Worm (Caenorhabditis elegans) whole organism, L4 larva: Measurements from ENCODE around the gene inx-6.

ENCODE experiments used
- D1046.2 ChIP-seq: fragments of 200-800 bp; sonication (Bioruptor generic); IDR thresholded peaks from 2 replicates; pipeline ENCODE4 v1.3.6; 2022; ENCODE audit warnings: missing genetic modification characterization, missing compliant biosample characterization
- F37D6.2 ChIP-seq: sonication (generic microtip); optimal IDR thresholded peaks from 2 replicates; lab custom pipeline; 2016; ENCODE audit warnings: mild to moderate bottlenecking, missing genetic modification characterization, missing compliant biosample characterization
- F49E8.2 ChIP-seq: sonication (generic microtip); optimal IDR thresholded peaks from 2 replicates; lab custom pipeline; 2016; ENCODE audit warnings: missing compliant biosample characterization, mild to moderate bottlenecking, missing genetic modification characterization, borderline replicate concordance
- T26A8.4 ChIP-seq: fragments of 200-800 bp; sonication (Bioruptor generic); IDR thresholded peaks from 2 replicates; pipeline ENCODE4 v1.3.6; 2022; ENCODE audit warnings: missing genetic modification characterization, missing compliant biosample characterization
- Y48G9A.11 ChIP-seq: fragments of 200-800 bp; sonication (Bioruptor generic); IDR thresholded peaks from 2 replicates; pipeline ENCODE4 v1.3.6; 2022; ENCODE audit warnings: missing genetic modification reagents, missing genetic modification characterization, missing compliant biosample characterization
- Y5F2A.4 ChIP-seq: fragments of 200-800 bp; sonication (Bioruptor generic); optimal IDR thresholded peaks from 2 replicates; lab custom pipeline; 2018; ENCODE audit warnings: mild to moderate bottlenecking, missing genetic modification characterization, missing compliant biosample characterization
- Y75B8A.6 ChIP-seq: fragments of 200-800 bp; sonication (Bioruptor generic); IDR thresholded peaks from 2 replicates; pipeline ENCODE4 v1.3.6; 2022; ENCODE audit warnings: missing genetic modification reagents, missing genetic modification characterization, missing compliant biosample characterization
- ZK546.5 ChIP-seq, 2 experiments: sonication (generic microtip); optimal IDR thresholded peaks; 2 replicates each; lab custom pipeline; 2017; ENCODE audit warnings: missing biosample characterization in 2 of 2, missing genetic modification characterization in 2 of 2
- aha-1 ChIP-seq: fragments of 150-350 bp; peaks from one replicate; lab custom pipeline; 2014; ENCODE audit warnings: missing biosample characterization, missing genetic modification characterization
- arid-1 ChIP-seq: fragments of 200-800 bp; sonication (Bioruptor generic); conservative IDR thresholded peaks from 2 replicates; pipeline ENCODE4 v1.3.6; 2022; ENCODE audit warnings: missing genetic modification reagents, missing genetic modification characterization, missing compliant biosample characterization
- ceh-28 ChIP-seq: fragments of 150-350 bp; optimal IDR thresholded peaks from 2 replicates; lab custom pipeline; 2014; ENCODE audit warnings: missing biosample characterization, missing genetic modification reagents, missing genetic modification characterization
- ceh-32 ChIP-seq: sonication (generic microtip); optimal IDR thresholded peaks from 2 replicates; lab custom pipeline; 2016; ENCODE audit warnings: mild to moderate bottlenecking, missing genetic modification characterization, missing compliant biosample characterization; ENCODE audit not compliant: poor library complexity
- cey-2 ChIP-seq: sonication (generic microtip); optimal IDR thresholded peaks from 3 replicates; lab custom pipeline; 2017; ENCODE audit warnings: missing genetic modification characterization, mild to moderate bottlenecking, missing compliant biosample characterization, antibody characterized with exemption, borderline replicate concordance; ENCODE audit not compliant: insufficient read depth
- daf-16 ChIP-seq, 3 experiments: sonication (generic microtip); optimal IDR thresholded peaks; 2 replicates each; lab custom pipeline; 2016 to 2017; ENCODE audit warnings: missing genetic modification characterization in 3 of 3, missing genetic modification reagents in 3 of 3, mild to moderate bottlenecking in 2 of 3, missing compliant biosample characterization in 2 of 3, missing biosample characterization in 1 of 3, moderate library complexity in 1 of 3
- daf-19 ChIP-seq: fragments of 200-800 bp; sonication (Bioruptor generic); conservative IDR thresholded peaks from 2 replicates; pipeline ENCODE4 v1.3.6; 2022; ENCODE audit warnings: missing genetic modification characterization, missing compliant biosample characterization
- dmd-9 ChIP-seq: fragments of 200-800 bp; sonication (Bioruptor generic); IDR thresholded peaks from 2 replicates; pipeline ENCODE4 v1.3.6; 2022; ENCODE audit warnings: missing genetic modification reagents, missing genetic modification characterization, missing compliant biosample characterization
- dpl-1 ChIP-seq: fragments of 150-350 bp; optimal IDR thresholded peaks from 2 replicates; lab custom pipeline; 2014; ENCODE audit warnings: missing biosample characterization, missing genetic modification reagents, missing genetic modification characterization
- fkh-10 ChIP-seq: fragments of 150-350 bp; optimal IDR thresholded peaks from 2 replicates; lab custom pipeline; 2014; ENCODE audit warnings: missing biosample characterization, missing genetic modification reagents, missing genetic modification characterization
- fos-1 ChIP-seq: fragments of 150-350 bp; optimal IDR thresholded peaks from 2 replicates; lab custom pipeline; 2014; ENCODE audit warnings: missing biosample characterization, missing genetic modification characterization
- gei-8 ChIP-seq: fragments of 200-800 bp; sonication (Bioruptor generic); optimal IDR thresholded peaks from 2 replicates; lab custom pipeline; 2018; ENCODE audit warnings: mild to moderate bottlenecking, missing genetic modification characterization, missing compliant biosample characterization
- hif-1 ChIP-seq, 2 experiments: sonication (generic microtip); optimal IDR thresholded peaks; 2 replicates each; lab custom pipeline; 2016 to 2017; ENCODE audit warnings: missing compliant biosample characterization in 2 of 2, missing genetic modification characterization in 2 of 2, missing genetic modification reagents in 2 of 2, missing genotype in 2 of 2, mild to moderate bottlenecking in 1 of 2
- hlh-11 ChIP-seq: fragments of 200-800 bp; sonication (Bioruptor generic); optimal IDR thresholded peaks from 2 replicates; lab custom pipeline; 2018; ENCODE audit warnings: mild to moderate bottlenecking, missing genetic modification characterization, missing compliant biosample characterization
- hmg-1.1 ChIP-seq: fragments of 200-800 bp; sonication (Bioruptor generic); IDR thresholded peaks from 2 replicates; pipeline ENCODE4 v1.3.6; 2022; ENCODE audit warnings: missing genetic modification reagents, missing genetic modification characterization, missing compliant biosample characterization
- lim-7 ChIP-seq: fragments of 200-800 bp; sonication (Bioruptor generic); IDR thresholded peaks from 2 replicates; pipeline ENCODE4 v1.3.6; 2022; ENCODE audit warnings: missing genetic modification characterization, missing compliant biosample characterization
- lin-13 ChIP-seq: fragments of 150-350 bp; optimal IDR thresholded peaks from 2 replicates; lab custom pipeline; 2014; ENCODE audit warnings: missing biosample characterization, missing genetic modification reagents, missing genetic modification characterization
- lin-29 ChIP-seq: fragments of 200-800 bp; sonication (Bioruptor generic); IDR thresholded peaks from 2 replicates; pipeline ENCODE4 v1.3.6; 2022; ENCODE audit warnings: missing genetic modification reagents, missing genetic modification characterization, missing compliant biosample characterization
- lin-39 ChIP-seq: fragments of 150-350 bp; optimal IDR thresholded peaks from 2 replicates; lab custom pipeline; 2014; ENCODE audit warnings: missing biosample characterization, missing genetic modification reagents, missing genetic modification characterization
- lsy-2 ChIP-seq, 2 experiments: fragments of 150-350 bp in 1 of 2; sonication (generic microtip) in 1 of 2; optimal IDR thresholded peaks; 2 replicates each; lab custom pipeline; 2014 to 2017; ENCODE audit warnings: missing biosample characterization in 2 of 2, missing genetic modification characterization in 2 of 2
- mdl-1 ChIP-seq, 2 experiments: fragments of 150-350 bp in 1 of 2; sonication (generic microtip) in 1 of 2; optimal IDR thresholded peaks; 2 replicates each; lab custom pipeline; 2014 to 2017; ENCODE audit warnings: missing biosample characterization in 2 of 2, missing genetic modification characterization in 2 of 2
- mdt-29 ChIP-seq: fragments of 200-800 bp; sonication (Bioruptor generic); IDR thresholded peaks from 2 replicates; pipeline ENCODE4 v1.3.6; 2022; ENCODE audit warnings: missing genetic modification reagents, missing genetic modification characterization, missing compliant biosample characterization
- mxl-2 ChIP-seq: fragments of 200-800 bp; sonication (Bioruptor generic); conservative IDR thresholded peaks from 2 replicates; pipeline ENCODE4 v1.3.6; 2022; ENCODE audit warnings: missing genetic modification reagents, missing genetic modification characterization, missing compliant biosample characterization
- mxl-3 ChIP-seq: fragments of 200-800 bp; sonication (Bioruptor generic); optimal IDR thresholded peaks from 2 replicates; lab custom pipeline; 2018; ENCODE audit warnings: mild to moderate bottlenecking, missing genetic modification characterization, missing compliant biosample characterization
- nhr-25 ChIP-seq: sonication (generic microtip); optimal IDR thresholded peaks from 2 replicates; lab custom pipeline; 2017; ENCODE audit warnings: missing genetic modification characterization, mild to moderate bottlenecking, missing compliant biosample characterization, antibody characterized with exemption, moderate library complexity, borderline replicate concordance; ENCODE audit not compliant: insufficient read depth
- nhr-41 ChIP-seq: fragments of 200-800 bp; sonication (Bioruptor generic); IDR thresholded peaks from 2 replicates; pipeline ENCODE4 v1.3.6; 2022; ENCODE audit warnings: missing genetic modification reagents, missing genetic modification characterization, missing compliant biosample characterization
- nhr-77 ChIP-seq: fragments of 150-350 bp; optimal IDR thresholded peaks from 2 replicates; lab custom pipeline; 2014; ENCODE audit warnings: missing biosample characterization, missing genetic modification characterization
- rbr-2 ChIP-seq: sonication (generic microtip); optimal IDR thresholded peaks from 2 replicates; lab custom pipeline; 2016; ENCODE audit warnings: missing genotype, missing genetic modification characterization, missing compliant biosample characterization
- set-16 ChIP-seq: fragments of 200-800 bp; sonication (Bioruptor generic); IDR thresholded peaks from 2 replicates; pipeline ENCODE4 v1.3.6; 2022; ENCODE audit warnings: missing genetic modification reagents, missing genetic modification characterization, missing compliant biosample characterization
- spr-1 ChIP-seq: sonication (generic microtip); optimal IDR thresholded peaks from 2 replicates; lab custom pipeline; 2016; ENCODE audit warnings: mild to moderate bottlenecking, missing genetic modification characterization, missing compliant biosample characterization
- spr-3 ChIP-seq: fragments of 200-800 bp; sonication (Bioruptor generic); optimal IDR thresholded peaks from 2 replicates; lab custom pipeline; 2018; ENCODE audit warnings: mild to moderate bottlenecking, missing genetic modification characterization, missing compliant biosample characterization
- tag-97 ChIP-seq: fragments of 200-800 bp; sonication (Bioruptor generic); IDR thresholded peaks from 2 replicates; pipeline ENCODE4 v1.3.6; 2022; ENCODE audit warnings: missing genetic modification characterization, missing compliant biosample characterization
- vab-7 ChIP-seq: fragments of 200-800 bp; sonication (Bioruptor generic); IDR thresholded peaks from 2 replicates; pipeline ENCODE4 v1.3.6; 2022; ENCODE audit warnings: missing genetic modification reagents, missing genetic modification characterization, missing compliant biosample characterization
- zag-1 ChIP-seq: fragments of 150-350 bp; optimal IDR thresholded peaks from 2 replicates; lab custom pipeline; 2014; ENCODE audit warnings: missing biosample characterization, missing genetic modification characterization
- zfp-2 ChIP-seq: sonication (generic microtip); optimal IDR thresholded peaks from 2 replicates; lab custom pipeline; 2016; ENCODE audit warnings: mild to moderate bottlenecking, missing genetic modification characterization, missing compliant biosample characterization
- zfp-3 ChIP-seq: fragments of 200-800 bp; sonication (Bioruptor generic); conservative IDR thresholded peaks from 2 replicates; pipeline ENCODE4 v1.3.6; 2022; ENCODE audit warnings: missing genetic modification reagents, missing genetic modification characterization, missing compliant biosample characterization
- zip-2 ChIP-seq: fragments of 150-350 bp; optimal IDR thresholded peaks from 2 replicates; lab custom pipeline; 2014; ENCODE audit warnings: missing biosample characterization, missing genetic modification characterization
- ztf-7 ChIP-seq: fragments of 150-350 bp; optimal IDR thresholded peaks from 2 replicates; lab custom pipeline; 2014; ENCODE audit warnings: missing biosample characterization, missing genetic modification characterization

inx-6 gene

DNA sequence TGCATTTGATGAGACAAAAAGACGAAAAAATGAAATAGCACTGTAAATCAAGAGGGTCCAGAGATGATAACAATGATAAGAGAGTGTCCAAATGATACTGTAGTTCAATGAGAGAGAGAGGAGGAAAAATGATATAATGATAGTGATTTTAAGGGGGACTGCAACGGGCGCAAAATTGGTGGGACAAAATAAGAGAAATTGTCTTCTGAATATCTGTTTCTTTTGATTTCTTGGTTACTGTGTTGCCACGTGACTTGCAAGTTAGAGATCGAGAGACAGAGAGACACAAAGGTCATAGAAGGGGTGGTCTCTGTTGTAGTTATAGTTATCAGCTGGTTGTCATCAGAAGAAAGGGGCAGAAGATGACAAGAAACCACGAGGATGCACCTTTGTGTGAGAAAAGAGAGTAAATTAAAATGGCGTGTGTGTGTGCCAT, 30.4 kb upstream of the inx-6 start (continued):
- TF ChIP-seq mxl-2 (no peak), zfp-3 (GFP tag; lab: Robert Waterston, UW) (no peak), set-16 (GFP tag; lab: Robert Waterston, UW) (no peak), lsy-2 (tag; optimal IDR thresholded peaks at IDR 0.05; lab: Kevin White, UChicago) (peak in 1 of 2 experiments; percentile 65), aha-1 (no peak), tag-97 (no peak), fkh-10 (GFP tag; lab: Kevin White, UChicago) (no peak), zag-1 (tag; lab: Kevin White, UChicago) (no peak), hlh-11 (tag; lab: Kevin White, UChicago) (peak; percentile 87), daf-19 (GFP tag; lab: Robert Waterston, UW) (no peak), arid-1 (no peak), lin-13 (GFP tag; lab: Kevin White, UChicago) (no peak), ceh-28 (tag; lab: Kevin White, UChicago) (no peak), lin-29 (GFP tag; lab: Robert Waterston, UW) (no peak), mxl-3 (peak; percentile 78), fos-1 (tag; lab: Kevin White, UChicago) (no peak), mdt-29 (GFP tag; lab: Robert Waterston, UW) (peak; percentile 47; the same call in 1 of the 2 replicates), Y48G9A.11 (no peak), T26A8.4 (no peak), spr-3 (GFP tag; lab: Kevin White, UChicago) (no peak), ceh-32 (tag; lab: Kevin White, UChicago) (no peak), Y75B8A.6 (no peak), Y5F2A.4 (GFP tag; lab: Kevin White, UChicago) (no peak), lim-7 (GFP tag; lab: Robert Waterston, UW) (no peak), gei-8 (GFP tag; lab: Kevin White, UChicago) (no peak), ZK546.5 (tag; optimal IDR thresholded peaks at IDR 0.05; lab: Kevin White, UChicago) (no peak), nhr-77 (peak; percentile 40), F49E8.2 (tag; lab: Kevin White, UChicago) (no peak), D1046.2 (GFP tag; lab: Robert Waterston, UW) (no peak), cey-2 (tag; lab: Kevin White, UChicago) (peak; percentile 69), F37D6.2 (tag; lab: Kevin White, UChicago) (no peak), rbr-2 (tag; lab: Kevin White, UChicago) (no peak), lin-39 (tag; lab: Kevin White, UChicago) (no peak), zip-2 (tag; lab: Kevin White, UChicago) (no peak), nhr-41 (GFP tag; lab: Robert Waterston, UW) (0 out of 2 replicates have a peak, but pooled peaks have one; percentile 29)

DNA sequence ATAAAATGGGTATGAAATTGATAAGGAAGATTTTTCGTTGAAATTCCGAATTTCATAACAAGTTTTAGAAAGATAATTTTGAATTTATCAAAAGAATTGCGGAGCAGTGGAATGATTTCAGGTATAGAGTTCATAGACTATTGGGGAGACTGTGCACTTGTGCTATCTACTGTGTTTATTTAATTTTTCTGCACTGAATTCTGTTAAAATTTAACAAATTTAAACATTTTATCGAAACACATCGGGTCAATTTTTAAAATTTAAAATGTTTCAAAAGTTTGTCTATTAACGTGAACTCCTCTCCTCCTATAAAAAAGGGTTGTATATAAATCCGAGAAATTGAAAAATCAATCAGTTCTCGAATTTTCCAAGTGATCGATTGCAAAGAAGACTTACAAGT, 28.9 kb upstream of the inx-6 start, which contains the start of gene C27D8.1:
C27D8.1 (plus strand) TSS at position 301 of the 400 bp plus-strand sequence.
- no peak for TF ChIP-seq zfp-2 (tag; lab: Kevin White, UChicago)
- no peak for TF ChIP-seq daf-16 (GFP tag; optimal IDR thresholded peaks at IDR 0.05; lab: Kevin White, UChicago)
- TF ChIP-seq daf-16 (tag; optimal IDR thresholded peaks at IDR 0.05; lab: Kevin White, UChicago), result peak; percentile 9
- peak; percentile 16 for TF ChIP-seq aha-1
- TF ChIP-seq, all 104 proteins: peak for 2

DNA sequence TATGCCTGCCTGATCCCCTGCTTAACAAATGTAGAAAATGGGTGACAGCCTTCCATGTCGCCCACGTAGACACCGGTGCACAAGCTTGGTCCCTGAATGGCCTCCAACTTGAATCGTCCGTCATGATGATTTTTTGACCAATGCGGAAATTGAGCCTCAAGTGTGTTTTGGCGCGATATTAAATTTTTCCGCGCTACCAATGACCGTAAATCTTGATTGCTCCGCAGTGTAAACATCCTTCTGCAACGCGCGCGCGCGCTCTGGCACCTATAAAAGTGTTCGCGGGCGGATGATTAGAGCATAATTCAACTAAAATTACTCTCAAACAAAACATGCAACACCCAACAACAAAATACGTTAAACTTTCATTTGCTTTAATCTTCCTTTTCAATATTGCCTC, 26.7 kb upstream of the inx-6 start, which contains the start of gene idpp-7:
idpp-7 (plus strand) TSS at position 301 of the 400 bp plus-strand sequence.
- no peak for TF ChIP-seq zfp-2 (tag; lab: Kevin White, UChicago)
- TF ChIP-seq mdl-1 (tag; optimal IDR thresholded peaks at IDR 0.05; lab: Kevin White, UChicago), result no peak
- no peak for TF ChIP-seq dmd-9
- TF ChIP-seq daf-19 (GFP tag; lab: Robert Waterston, UW), result no peak
- TF ChIP-seq nhr-25 (tag; lab: Kevin White, UChicago), result no peak
- no peak for TF ChIP-seq hmg-1.1 (GFP tag; lab: Robert Waterston, UW)
- no peak for TF ChIP-seq T26A8.4
- no peak for TF ChIP-seq vab-7 (GFP tag; lab: Robert Waterston, UW)
- TF ChIP-seq hif-1 (tag; optimal IDR thresholded peaks at IDR 0.05; lab: Kevin White, UChicago), result no peak
- TF ChIP-seq dpl-1 (GFP tag; lab: Kevin White, UChicago), result no peak
- no peak for TF ChIP-seq spr-1
- TF ChIP-seq ztf-7, result no peak
